Fruit fly (Drosophila melanogaster) whole organism, prepupa: ENCODE measurements around the gene CG6696.
A peak's percentile ranks its signal among the peaks of the same experiment; 100 is the strongest.

Experiments
- Blimp-1 ChIP-seq: fragments of 200-800 bp; sonication (Bioruptor generic); optimal IDR thresholded peaks from 3 replicates; lab custom pipeline; 2017; ENCODE audit warnings: missing biosample characterization, missing genetic modification characterization, mild to moderate bottlenecking, moderate library complexity, missing genetic modification reagents
- CG11294 ChIP-seq: fragments of 200-800 bp; sonication (Bioruptor generic); IDR thresholded peaks from 2 replicates; pipeline ENCODE4 v1.3.6; 2022; ENCODE audit warnings: missing biosample characterization, missing genetic modification characterization
- CG11762 ChIP-seq: fragments of 200-800 bp; sonication (Bioruptor generic); optimal IDR thresholded peaks from 3 replicates; lab custom pipeline; 2016; ENCODE audit warnings: missing biosample characterization, missing genetic modification characterization; ENCODE audit not compliant: insufficient read depth
- CG11902 ChIP-seq: fragments of 200-800 bp; sonication (Bioruptor generic); optimal IDR thresholded peaks from 3 replicates; lab custom pipeline; 2016; ENCODE audit warnings: missing biosample characterization, missing genetic modification characterization
- CG15336 ChIP-seq: fragments of 200-800 bp; sonication (Bioruptor generic); IDR thresholded peaks from 2 replicates; pipeline ENCODE4 v1.3.6; 2022; ENCODE audit warnings: missing biosample characterization, missing genetic modification characterization
- CG1621 ChIP-seq: fragments of 200-800 bp; sonication (Bioruptor generic); optimal IDR thresholded peaks from 3 replicates; lab custom pipeline; 2018; ENCODE audit warnings: missing biosample characterization, mild to moderate bottlenecking, missing genetic modification characterization
- CG16779 ChIP-seq: fragments of 200-800 bp; sonication (Bioruptor generic); optimal IDR thresholded peaks from 3 replicates; lab custom pipeline; 2017; ENCODE audit warnings: missing biosample characterization, mild to moderate bottlenecking, missing genetic modification characterization
- CG3032 ChIP-seq: fragments of 200-800 bp; optimal IDR thresholded peaks from 2 replicates; lab custom pipeline; 2019; ENCODE audit warnings: missing biosample characterization, mild to moderate bottlenecking, missing genetic modification characterization, moderate library complexity
- CG31627 ChIP-seq: fragments of 200-800 bp; sonication (Bioruptor generic); optimal IDR thresholded peaks from 3 replicates; lab custom pipeline; 2016; ENCODE audit warnings: missing biosample characterization, missing genetic modification characterization
- CG32006 ChIP-seq: fragments of 200-800 bp; sonication (Bioruptor generic); optimal IDR thresholded peaks from 3 replicates; lab custom pipeline; 2017; ENCODE audit warnings: missing biosample characterization, mild to moderate bottlenecking, missing genetic modification characterization
- CG4318 ChIP-seq: fragments of 200-800 bp; sonication (Bioruptor generic); optimal IDR thresholded peaks from 3 replicates; lab custom pipeline; 2017; ENCODE audit warnings: missing biosample characterization, mild to moderate bottlenecking, missing genetic modification characterization
- CG6163 ChIP-seq: fragments of 200-800 bp; sonication (Bioruptor generic); IDR thresholded peaks from 3 replicates; pipeline ENCODE4 v1.3.6; 2022; ENCODE audit warnings: missing biosample characterization, missing genetic modification characterization
- CG6276 ChIP-seq: fragments of 200-800 bp; sonication (Bioruptor generic); optimal IDR thresholded peaks from 2 replicates; lab custom pipeline; 2017; ENCODE audit warnings: missing biosample characterization, mild to moderate bottlenecking, missing genetic modification characterization
- CG6854 ChIP-seq: fragments of 200-800 bp; sonication (Bioruptor generic); optimal IDR thresholded peaks from 2 replicates; lab custom pipeline; 2017; ENCODE audit warnings: missing biosample characterization, mild to moderate bottlenecking, missing genetic modification characterization
- CG7368 ChIP-seq: fragments of 200-800 bp; sonication (Bioruptor generic); optimal IDR thresholded peaks from 3 replicates; lab custom pipeline; 2016; ENCODE audit warnings: missing biosample characterization, missing genetic modification characterization
- CG8632 ChIP-seq: fragments of 200-800 bp; sonication (Bioruptor generic); optimal IDR thresholded peaks from 3 replicates; lab custom pipeline; 2016; ENCODE audit warnings: missing biosample characterization, missing genetic modification characterization
- Eip75B ChIP-seq: fragments of 200-800 bp; sonication (Bioruptor generic); optimal IDR thresholded peaks from 3 replicates; lab custom pipeline; 2016; ENCODE audit warnings: missing biosample characterization, missing genetic modification characterization
- Eip78C ChIP-seq: fragments of 200-800 bp; sonication (Bioruptor generic); peaks from one replicate; lab custom pipeline; 2016; ENCODE audit warnings: missing biosample characterization, missing genetic modification characterization
- Hr38 ChIP-seq: sonication (Bioruptor generic); optimal IDR thresholded peaks from 2 replicates; lab custom pipeline; 2016; ENCODE audit warnings: missing biosample characterization, missing genetic modification characterization
- Hr39 ChIP-seq: fragments of 200-800 bp; sonication (Bioruptor generic); optimal IDR thresholded peaks from 2 replicates; lab custom pipeline; 2016; ENCODE audit warnings: missing biosample characterization, missing genetic modification characterization
- Hr4 ChIP-seq: fragments of 200-800 bp; sonication (Bioruptor generic); optimal IDR thresholded peaks from 3 replicates; lab custom pipeline; 2016; ENCODE audit warnings: missing biosample characterization, missing genetic modification characterization
- Lpt ChIP-seq: fragments of 200-800 bp; sonication (Bioruptor generic); optimal IDR thresholded peaks from 3 replicates; lab custom pipeline; 2016; ENCODE audit warnings: missing biosample characterization, missing genetic modification characterization
- Met ChIP-seq: fragments of 200-800 bp; sonication (Bioruptor generic); optimal IDR thresholded peaks from 3 replicates; lab custom pipeline; 2016; ENCODE audit warnings: missing biosample characterization, missing genetic modification characterization
- Sox102F ChIP-seq: fragments of 200-800 bp; sonication (Bioruptor generic); optimal IDR thresholded peaks from 2 replicates; lab custom pipeline; 2016; ENCODE audit warnings: missing biosample characterization, mild to moderate bottlenecking, missing genetic modification characterization
- Sox14 ChIP-seq: fragments of 200-800 bp; sonication (Bioruptor generic); optimal IDR thresholded peaks from 3 replicates; lab custom pipeline; 2016; ENCODE audit warnings: missing biosample characterization, missing genetic modification characterization
- Sox15 ChIP-seq: fragments of 200-800 bp; sonication (Bioruptor generic); optimal IDR thresholded peaks from 3 replicates; lab custom pipeline; 2016; ENCODE audit warnings: missing biosample characterization, missing genetic modification characterization
- achi ChIP-seq: fragments of 200-800 bp; sonication (Bioruptor generic); optimal IDR thresholded peaks from 3 replicates; lab custom pipeline; 2016; ENCODE audit warnings: missing biosample characterization, missing genetic modification characterization
- acj6 ChIP-seq: fragments of 200-800 bp; sonication (Bioruptor generic); optimal IDR thresholded peaks from 3 replicates; lab custom pipeline; 2016; ENCODE audit warnings: missing biosample characterization, missing genetic modification characterization
- dsx ChIP-seq: fragments of 200-800 bp; optimal IDR thresholded peaks from 3 replicates; lab custom pipeline; 2019; ENCODE audit warnings: missing biosample characterization, mild to moderate bottlenecking, missing genetic modification characterization, moderate library complexity; ENCODE audit not compliant: poor library complexity, severe bottlenecking
- eg ChIP-seq: fragments of 200-800 bp; sonication (Bioruptor generic); IDR thresholded peaks from 3 replicates; pipeline ENCODE4 v1.3.6; 2022; ENCODE audit warnings: missing biosample characterization, missing genetic modification characterization
- esn ChIP-seq: fragments of 200-800 bp; sonication (Bioruptor generic); optimal IDR thresholded peaks from 2 replicates; lab custom pipeline; 2016; ENCODE audit warnings: missing biosample characterization, mild to moderate bottlenecking, missing genetic modification characterization, moderate library complexity
- fd59A ChIP-seq: fragments of 200-800 bp; sonication (Bioruptor generic); optimal IDR thresholded peaks from 2 replicates; lab custom pipeline; 2017; ENCODE audit warnings: missing biosample characterization, mild to moderate bottlenecking, missing genetic modification characterization, missing genetic modification reagents
- fd85E ChIP-seq: fragments of 200-800 bp; sonication (Bioruptor generic); optimal IDR thresholded peaks from 3 replicates; lab custom pipeline; 2016; ENCODE audit warnings: missing biosample characterization, missing genetic modification characterization
- fkh ChIP-seq: fragments of 200-800 bp; sonication (Bioruptor generic); optimal IDR thresholded peaks from 3 replicates; lab custom pipeline; 2017; ENCODE audit warnings: missing biosample characterization, mild to moderate bottlenecking, missing genetic modification characterization, moderate library complexity
- lz ChIP-seq: fragments of 200-800 bp; sonication (Bioruptor generic); optimal IDR thresholded peaks from 3 replicates; lab custom pipeline; 2016; ENCODE audit warnings: missing biosample characterization, missing genetic modification characterization
- net ChIP-seq: fragments of 200-800 bp; sonication (Bioruptor generic); optimal IDR thresholded peaks from 3 replicates; lab custom pipeline; 2016; ENCODE audit warnings: missing biosample characterization, missing genetic modification characterization
- salr ChIP-seq, 2 experiments: fragments of 200-800 bp; sonication (Bioruptor generic); optimal IDR thresholded peaks; 3 replicates each; lab custom pipeline; 2016 to 2018; ENCODE audit warnings: missing biosample characterization in 2 of 2, missing genetic modification characterization in 2 of 2, mild to moderate bottlenecking in 1 of 2
- ss ChIP-seq, 2 experiments: fragments of 200-800 bp; sonication (Bioruptor generic); optimal IDR thresholded peaks; 2 replicates in 1 of 2; 3 replicates in 1 of 2; lab custom pipeline; 2017 to 2018; ENCODE audit warnings: mild to moderate bottlenecking in 2 of 2, missing biosample characterization in 2 of 2, missing genetic modification characterization in 2 of 2, moderate library complexity in 1 of 2
- svp ChIP-seq: fragments of 200-800 bp; sonication (Bioruptor generic); peaks from one replicate; lab custom pipeline; 2016; ENCODE audit warnings: missing biosample characterization, missing genetic modification characterization
- topi ChIP-seq: fragments of 200-800 bp; sonication (Bioruptor generic); optimal IDR thresholded peaks from 3 replicates; lab custom pipeline; 2016; ENCODE audit warnings: missing biosample characterization, missing genetic modification characterization
- vri ChIP-seq: fragments of 200-800 bp; sonication (Bioruptor generic); optimal IDR thresholded peaks from 3 replicates; lab custom pipeline; 2016; ENCODE audit warnings: missing biosample characterization, mild to moderate bottlenecking, missing genetic modification characterization

Gene CG6696

dm6 chrX:18678876-18679275 lies 16.9 kb upstream of the CG6696 start (continued):
- TF ChIP-seq CG3032: no peak
- TF ChIP-seq esn: peak; percentile 27
- TF ChIP-seq CG8632 (GFP tag; lab: Kevin White, UChicago): no peak
- no peak for TF ChIP-seq fd85E (GFP tag; lab: Kevin White, UChicago)
- TF ChIP-seq CG31627 (GFP tag; lab: Kevin White, UChicago): peak; percentile 9
- TF ChIP-seq Hr39 (GFP tag; lab: Kevin White, UChicago): no peak
- TF ChIP-seq Hr4 (GFP tag; lab: Kevin White, UChicago): peak; percentile 51
- TF ChIP-seq CG1621 (tag; lab: Kevin White, UChicago): no peak
- no peak for TF ChIP-seq CG6854 (GFP tag; lab: Kevin White, UChicago)
- TF ChIP-seq CG11902: peak; percentile 5
- peak; percentile 80 for TF ChIP-seq eg
- peak; percentile 19 for TF ChIP-seq Eip75B
- peak; percentile 7 for TF ChIP-seq Sox102F (GFP tag; lab: Kevin White, UChicago)
- TF ChIP-seq fd59A (GFP tag; lab: Kevin White, UChicago): no peak
- TF ChIP-seq CG32006: peak; percentile 55
- no peak for TF ChIP-seq CG16779 (tag; lab: Kevin White, UChicago)
- peak; percentile 31 for TF ChIP-seq CG6276
- no peak for TF ChIP-seq Sox15
- TF ChIP-seq CG11294 (GFP tag; lab: Robert Waterston, UW): no peak
- peak; percentile 69 for TF ChIP-seq CG15336 (GFP tag; lab: Robert Waterston, UW)

DNA sequence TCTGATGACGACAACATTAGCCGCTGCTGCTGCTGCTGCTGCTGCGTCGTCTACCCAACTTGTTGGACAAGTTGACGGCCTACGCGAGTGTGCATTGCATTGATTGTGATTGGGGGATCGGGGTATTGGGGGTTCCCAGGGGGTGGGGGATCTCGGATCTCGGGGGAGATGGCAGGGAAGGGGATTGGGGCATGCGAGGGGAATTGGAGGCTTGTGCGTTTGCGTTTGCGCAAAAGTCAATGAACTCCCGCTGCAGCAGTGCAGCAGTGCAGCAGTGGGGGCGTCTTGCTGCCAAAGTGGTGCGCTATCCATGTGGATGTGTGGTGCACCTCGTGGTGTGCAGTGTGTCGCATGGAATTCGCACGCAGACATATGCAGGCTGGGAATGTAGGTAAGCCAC lies 14.8 kb upstream of the CG6696 start:
- TF ChIP-seq net (no peak), CG8632 (GFP tag; lab: Kevin White, UChicago) (no peak), CG6163 (GFP tag; lab: Robert Waterston, UW) (no peak; the same call in 2 of the 3 replicates), CG7368 (GFP tag; lab: Kevin White, UChicago) (no peak), Sox14 (no peak), Hr38 (GFP tag; lab: Kevin White, UChicago) (no peak), lz (GFP tag; lab: Kevin White, UChicago) (no peak), eg (0 out of 3 replicates have a peak, but pooled peaks have one; percentile 17), Lpt (GFP tag; lab: Kevin White, UChicago) (peak; percentile 20), CG4318 (no peak), acj6 (no peak), CG3032 (no peak)
- TF ChIP-seq, all 60 proteins: peak for 2

- no peak for TF ChIP-seq vri (GFP tag; lab: Kevin White, UChicago)
- peak; percentile 61 for TF ChIP-seq CG32006
- TF ChIP-seq CG4318: peak; percentile 45
- no peak for TF ChIP-seq CG15336 (GFP tag; lab: Robert Waterston, UW)
- TF ChIP-seq CG11762 (GFP tag; lab: Kevin White, UChicago): no peak
- TF ChIP-seq svp (GFP tag; lab: Kevin White, UChicago): peak; percentile 68
- TF ChIP-seq net: peak; percentile 6
- TF ChIP-seq topi (GFP tag; lab: Kevin White, UChicago): peak; percentile 24
- TF ChIP-seq CG6276: peak; percentile 6
- TF ChIP-seq salr (GFP tag; optimal IDR thresholded peaks at IDR 0.05; lab: Kevin White, UChicago): peak in 1 of 2 experiments; percentile 25
- 0 out of 3 replicates have a peak, but pooled peaks have one; percentile 8 for TF ChIP-seq eg
- TF ChIP-seq fkh (GFP tag; lab: Kevin White, UChicago): no peak
- TF ChIP-seq Eip78C (GFP tag; lab: Kevin White, UChicago): peak; percentile 67
- peak; percentile 22 for TF ChIP-seq Sox102F (GFP tag; lab: Kevin White, UChicago)
- TF ChIP-seq lz (GFP tag; lab: Kevin White, UChicago): no peak
- TF ChIP-seq Met (GFP tag; lab: Kevin White, UChicago): peak; percentile 30
- peak; percentile 44 for TF ChIP-seq esn
- peak; percentile 27 for TF ChIP-seq Hr4 (GFP tag; lab: Kevin White, UChicago)
Measured at dm6 chrX:18675702-18676101, 13.7 kb upstream of the CG6696 start.

DNA sequence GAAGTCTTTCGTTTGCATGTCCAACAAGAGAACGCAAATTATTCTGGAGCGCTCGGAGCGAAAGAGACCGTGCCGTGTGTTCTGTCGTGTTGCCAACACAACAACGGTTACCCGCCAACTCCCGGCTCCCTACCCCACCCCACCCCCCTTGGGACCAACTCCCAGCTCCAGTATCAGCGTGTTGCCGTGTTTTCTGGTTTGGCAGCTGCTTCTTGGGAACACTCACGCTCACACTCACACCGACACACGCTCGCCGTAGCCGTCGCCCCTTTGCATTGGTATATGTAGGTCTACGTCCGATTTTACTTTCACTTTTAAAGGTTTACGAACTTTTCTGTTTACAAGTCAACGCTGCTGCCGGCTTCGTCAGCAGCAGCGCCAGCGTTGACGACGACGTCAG lies 13.3 kb upstream of the CG6696 start:
- TF ChIP-seq CG1621 (tag; lab: Kevin White, UChicago) (peak; percentile 34), achi (GFP tag; lab: Kevin White, UChicago) (no peak), Sox14 (no peak), CG6854 (GFP tag; lab: Kevin White, UChicago) (peak; percentile 80), ss (GFP tag; optimal IDR thresholded peaks at IDR 0.05; lab: Kevin White, UChicago) (peak in 1 of 2 experiments; percentile 89), dsx (GFP tag; lab: Kevin White, UChicago) (no peak), Blimp-1 (GFP tag; lab: Kevin White, UChicago) (peak; percentile 97)
